Worm (Caenorhabditis elegans) whole organism, young adult: ENCODE measurements around the gene T25B2.4.

ENCODE experiments used
- Y67H2A.10 ChIP-seq: fragments of 200-800 bp; sonication (Bioruptor generic); conservative IDR thresholded peaks from 2 replicates; pipeline ENCODE4 v1.3.6; 2022; ENCODE audit warnings: missing genetic modification reagents, missing genetic modification characterization, missing compliant biosample characterization
- athp-1 ChIP-seq: sonication (generic microtip); optimal IDR thresholded peaks from 2 replicates; lab custom pipeline; 2017; ENCODE audit warnings: mild to moderate bottlenecking, missing genetic modification characterization, missing compliant biosample characterization
- attf-5 ChIP-seq: fragments of 200-800 bp; sonication (Bioruptor generic); optimal IDR thresholded peaks from 2 replicates; lab custom pipeline; 2018; ENCODE audit warnings: mild to moderate bottlenecking, missing genetic modification characterization, missing compliant biosample characterization
- dpff-1 ChIP-seq: sonication (generic microtip); optimal IDR thresholded peaks from 2 replicates; lab custom pipeline; 2017; ENCODE audit warnings: mild to moderate bottlenecking, missing genetic modification characterization, missing compliant biosample characterization
- ekl-4 ChIP-seq: fragments of 200-800 bp; sonication (Bioruptor generic); IDR thresholded peaks from 2 replicates; pipeline ENCODE4 v1.3.6; 2022; ENCODE audit warnings: missing genetic modification reagents, missing genetic modification characterization, missing compliant biosample characterization
- hlh-12 ChIP-seq: sonication (generic microtip); optimal IDR thresholded peaks from 2 replicates; lab custom pipeline; 2016; ENCODE audit warnings: missing genetic modification characterization, missing compliant biosample characterization
- lin-54 ChIP-seq: fragments of 200-800 bp; sonication (Bioruptor generic); optimal IDR thresholded peaks from 2 replicates; lab custom pipeline; 2018; ENCODE audit warnings: mild to moderate bottlenecking, missing genetic modification characterization, missing compliant biosample characterization
- mcd-1 ChIP-seq: fragments of 200-800 bp; sonication (Bioruptor generic); IDR thresholded peaks from 2 replicates; pipeline ENCODE4 v1.3.6; 2022; ENCODE audit warnings: missing genetic modification reagents, missing genetic modification characterization, missing compliant biosample characterization
- nhr-179 ChIP-seq: sonication (generic microtip); optimal IDR thresholded peaks from 2 replicates; lab custom pipeline; 2016; ENCODE audit warnings: mild to moderate bottlenecking, missing genetic modification characterization, missing compliant biosample characterization
- rec-8 ChIP-seq, 2 experiments: sonication (generic microtip); optimal IDR thresholded peaks; 2 replicates each; lab custom pipeline; 2016; ENCODE audit warnings: mild to moderate bottlenecking in 2 of 2, missing genetic modification characterization in 2 of 2, missing genetic modification reagents in 2 of 2, missing genotype in 2 of 2, missing biosample characterization in 1 of 2, missing compliant biosample characterization in 1 of 2, moderate library complexity in 1 of 2
- snpc-1.3 ChIP-seq: sonication (generic microtip); optimal IDR thresholded peaks from 2 replicates; lab custom pipeline; 2017; ENCODE audit warnings: missing genetic modification characterization, mild to moderate bottlenecking, missing compliant biosample characterization, antibody characterized with exemption, moderate library complexity, missing genotype, missing genetic modification reagents; ENCODE audit not compliant: insufficient read depth
- snpc-4 ChIP-seq, 5 experiments: fragments of 150-350 bp in 1 of 5; sonication (generic microtip) in 4 of 5; optimal IDR thresholded peaks; 2 replicates each; lab custom pipeline; 2014 to 2018; ENCODE audit warnings: missing genetic modification characterization in 5 of 5, missing biosample characterization in 3 of 5, antibody characterized with exemption in 2 of 5, mild to moderate bottlenecking in 2 of 5, missing compliant biosample characterization in 2 of 5, missing genotype in 2 of 5, moderate library complexity in 2 of 5, missing genetic modification reagents in 1 of 5

ce11 chrX:6201542-6201941, 23.5 kb downstream of the T25B2.4 start:
- no peak for TF ChIP-seq nhr-179
- TF ChIP-seq snpc-4 (GFP tag; optimal IDR thresholded peaks at IDR 0.05; lab: Kevin White, UChicago): no peak
- no peak for TF ChIP-seq snpc-4 (tag; optimal IDR thresholded peaks at IDR 0.05; lab: Kevin White, UChicago)
- no peak for TF ChIP-seq Y67H2A.10 (GFP tag; lab: Robert Waterston, UW)
- TF ChIP-seq attf-5 (GFP tag; lab: Kevin White, UChicago): no peak
- no peak for TF ChIP-seq mcd-1 (GFP tag; lab: Robert Waterston, UW)
- no peak for TF ChIP-seq athp-1 (tag; lab: Kevin White, UChicago)
- no peak for TF ChIP-seq snpc-1.3 (tag; lab: Kevin White, UChicago)
- no peak for TF ChIP-seq hlh-12 (tag; lab: Kevin White, UChicago)
- TF ChIP-seq rec-8 (tag; optimal IDR thresholded peaks at IDR 0.05; lab: Kevin White, UChicago): no peak
- TF ChIP-seq dpff-1 (tag; lab: Kevin White, UChicago): no peak
- TF ChIP-seq ekl-4 (GFP tag; lab: Robert Waterston, UW): no peak
- no peak for TF ChIP-seq lin-54
